Worm (Caenorhabditis elegans): Measurements from ENCODE around the gene ser-2.

DNA sequence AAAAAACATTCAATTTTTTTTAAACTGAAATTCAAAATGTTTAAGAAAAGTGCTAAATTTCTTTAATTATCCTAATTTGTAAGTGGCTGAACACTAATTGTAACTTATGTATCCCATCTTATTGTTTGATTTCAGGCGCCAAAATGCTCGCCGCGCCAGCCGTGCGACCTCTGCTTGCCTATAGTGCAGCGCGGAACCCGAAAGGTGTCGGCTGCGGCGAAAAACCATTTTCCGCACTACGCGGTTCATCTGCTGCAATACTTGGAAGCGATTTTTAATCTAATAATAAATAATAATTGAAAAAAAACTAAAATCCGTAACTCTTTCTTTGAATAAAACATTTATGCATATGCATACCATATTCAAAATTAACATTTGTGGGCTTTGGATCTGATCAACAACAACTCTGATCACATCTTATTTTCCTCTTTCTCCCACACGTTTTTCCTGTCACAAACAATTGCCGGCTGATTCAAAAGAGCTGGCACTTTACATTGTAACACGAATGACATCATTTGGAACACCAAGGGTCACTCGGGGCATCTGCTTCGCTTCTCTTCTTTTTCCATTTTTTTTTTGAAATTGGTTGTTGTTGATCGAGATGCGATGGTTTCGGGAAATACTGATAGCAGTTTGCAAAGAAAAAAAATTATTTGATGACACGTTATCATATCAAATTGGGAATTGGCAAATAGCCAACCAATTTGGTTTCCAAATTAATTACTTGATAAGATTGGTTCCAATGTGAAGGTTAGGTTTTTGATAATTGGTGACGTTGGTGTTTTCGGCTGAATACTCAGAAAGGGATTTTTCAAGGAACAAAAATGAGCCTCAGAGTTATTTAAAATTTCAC is 42.8 kb upstream of the ser-2 start:
- TF ChIP-seq mdl-1 (tag; optimal IDR thresholded peaks at IDR 0.05) (no peak), lin-39 (tag; optimal IDR thresholded peaks at IDR 0.05) (no peak), sptf-1 (tag; optimal IDR thresholded peaks at IDR 0.05) (no peak), egl-27 (tag; optimal IDR thresholded peaks at IDR 0.05) (no peak), nhr-12 (tag; optimal IDR thresholded peaks at IDR 0.05) (no peak), fos-1 (tag; optimal IDR thresholded peaks at IDR 0.05) (no peak), isw-1 (GFP tag; IDR thresholded peaks at IDR 0.05) (no peak), nhr-84 (tag; optimal IDR thresholded peaks at IDR 0.05) (no peak)

Measured in whole organism, L1 larva.